Worm (Caenorhabditis elegans): ENCODE measurements around the gene npr-42.

DNA sequence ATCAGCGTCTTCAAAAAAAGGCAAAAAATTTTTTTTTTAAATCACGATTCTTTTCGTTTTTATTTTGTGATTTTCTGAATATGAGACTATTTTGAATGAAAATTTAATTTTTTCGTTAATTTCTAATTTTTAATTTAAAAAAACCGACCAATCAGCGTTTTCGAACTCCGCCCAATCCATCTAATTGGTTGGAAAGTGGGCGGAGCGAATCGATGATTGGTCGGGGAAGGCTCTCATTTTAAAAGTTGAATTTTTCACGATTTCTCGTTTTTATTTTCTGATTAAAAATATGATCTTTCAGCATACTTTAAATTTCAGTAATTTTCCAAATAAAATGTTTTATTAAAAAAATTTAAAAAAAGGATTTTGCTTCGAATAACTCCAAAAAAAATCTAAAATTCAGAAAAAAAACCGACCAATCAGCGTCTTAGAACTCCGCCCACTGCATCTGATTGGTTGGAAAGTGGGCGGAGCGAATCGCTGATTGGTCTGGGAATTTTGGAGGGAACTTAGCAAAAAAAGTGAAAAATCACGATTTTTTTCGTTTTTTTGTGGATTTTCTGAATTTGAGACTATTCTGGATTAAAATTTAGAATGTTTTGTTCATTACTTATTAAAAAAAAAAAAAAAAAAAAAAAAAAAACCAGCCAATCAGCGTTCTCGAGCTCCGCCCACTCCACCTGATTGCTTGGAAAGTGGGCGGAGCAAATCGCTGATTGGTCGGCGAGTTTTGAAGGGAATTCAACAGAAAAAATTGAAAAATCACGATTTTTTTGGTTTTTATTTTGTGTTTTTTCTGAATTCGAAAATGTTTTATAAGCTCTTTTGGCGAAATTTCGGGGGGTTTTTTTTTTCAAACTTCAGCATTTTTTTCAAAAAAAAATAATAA, 8.5 kb downstream of the npr-42 start:
- TF ChIP-seq lin-38 (GFP tag; IDR thresholded peaks at IDR 0.05) (no peak), Y105C5A.15 (GFP tag; IDR thresholded peaks at IDR 0.05) (no peak), pqm-1 (tag; optimal IDR thresholded peaks at IDR 0.05) (no peak), T26A8.4 (GFP tag; IDR thresholded peaks at IDR 0.05) (no peak), nhr-42 (GFP tag; IDR thresholded peaks at IDR 0.05) (no peak), unc-62 (GFP tag; optimal IDR thresholded peaks at IDR 0.05 in 1 of 2) (no peak), unc-62 (tag; optimal IDR thresholded peaks at IDR 0.05) (no peak), lin-29 (GFP tag; IDR thresholded peaks at IDR 0.05) (no peak), nhr-6 (tag; optimal IDR thresholded peaks at IDR 0.05) (no peak), daf-19 (GFP tag; conservative IDR thresholded peaks at IDR 0.05) (no peak), ceh-82 (tag; optimal IDR thresholded peaks at IDR 0.05) (no peak), set-16 (GFP tag; IDR thresholded peaks at IDR 0.05) (no peak), arid-1 (GFP tag; conservative IDR thresholded peaks at IDR 0.05) (no peak), nhr-25 (tag; optimal IDR thresholded peaks at IDR 0.05; ENCODE audit: borderline replicate concordance, insufficient read depth) (no peak), ceh-20 (GFP tag; IDR thresholded peaks at IDR 0.05) (no peak)
